Worm (Caenorhabditis elegans) whole organism, late embryonic: ENCODE results near the gene C28D4.18.

ENCODE experiments used
- C38D4.7 ChIP-seq: fragments of 200-800 bp; sonication (Bioruptor generic); optimal IDR thresholded peaks from 2 replicates; lab custom pipeline; 2018; ENCODE audit warnings: mild to moderate bottlenecking, missing genetic modification characterization, moderate library complexity, missing compliant biosample characterization
- F13H6.1 ChIP-seq: sonication (generic microtip); optimal IDR thresholded peaks from 2 replicates; lab custom pipeline; 2016; ENCODE audit warnings: missing genetic modification characterization, missing compliant biosample characterization
- ahr-1 ChIP-seq: sonication (generic microtip); optimal IDR thresholded peaks from 2 replicates; lab custom pipeline; 2016; ENCODE audit warnings: missing genetic modification characterization, missing compliant biosample characterization
- ceh-14 ChIP-seq: sonication (generic microtip); optimal IDR thresholded peaks from 2 replicates; lab custom pipeline; 2016; ENCODE audit warnings: missing genotype, missing genetic modification characterization, missing compliant biosample characterization
- ceh-18 ChIP-seq: sonication (generic microtip); optimal IDR thresholded peaks from 2 replicates; lab custom pipeline; 2016; ENCODE audit warnings: missing genetic modification characterization, missing compliant biosample characterization
- ceh-19 ChIP-seq: fragments of 200-800 bp; sonication (Bioruptor generic); optimal IDR thresholded peaks from 2 replicates; lab custom pipeline; 2018; ENCODE audit warnings: mild to moderate bottlenecking, missing genetic modification characterization, missing compliant biosample characterization
- ceh-2 ChIP-seq: sonication (generic microtip); optimal IDR thresholded peaks from 2 replicates; lab custom pipeline; 2016; ENCODE audit warnings: missing genotype, missing genetic modification characterization, missing compliant biosample characterization
- ceh-22 ChIP-seq: sonication (generic microtip); optimal IDR thresholded peaks from 2 replicates; lab custom pipeline; 2017; ENCODE audit warnings: missing biosample characterization, missing genetic modification characterization
- ceh-31 ChIP-seq: sonication (generic microtip); optimal IDR thresholded peaks from 2 replicates; lab custom pipeline; 2016; ENCODE audit warnings: missing genetic modification characterization, missing compliant biosample characterization
- ceh-34 ChIP-seq: sonication (generic microtip); optimal IDR thresholded peaks from 2 replicates; lab custom pipeline; 2016; ENCODE audit warnings: mild to moderate bottlenecking, missing genetic modification characterization, missing compliant biosample characterization
- ceh-9 ChIP-seq: sonication (generic microtip); optimal IDR thresholded peaks from 2 replicates; lab custom pipeline; 2016; ENCODE audit warnings: mild to moderate bottlenecking, missing genetic modification characterization, inconsistent platforms, missing compliant biosample characterization
- dve-1 ChIP-seq: sonication (generic microtip); optimal IDR thresholded peaks from 2 replicates; lab custom pipeline; 2017; ENCODE audit warnings: antibody characterized with exemption, mild to moderate bottlenecking, missing genetic modification characterization, missing compliant biosample characterization
- elt-2 ChIP-seq: sonication (generic microtip); optimal IDR thresholded peaks from 2 replicates; lab custom pipeline; 2016; ENCODE audit warnings: missing genetic modification reagents, missing genetic modification characterization, missing compliant biosample characterization
- ets-4 ChIP-seq: sonication (generic microtip); optimal IDR thresholded peaks from 2 replicates; lab custom pipeline; 2016; ENCODE audit warnings: missing genetic modification characterization, missing compliant biosample characterization
- fax-1 ChIP-seq: sonication (generic microtip); optimal IDR thresholded peaks from 2 replicates; lab custom pipeline; 2016; ENCODE audit warnings: missing genotype, missing genetic modification characterization, missing compliant biosample characterization
- gmeb-2 ChIP-seq: sonication (generic microtip); optimal IDR thresholded peaks from 2 replicates; lab custom pipeline; 2016; ENCODE audit warnings: missing genetic modification characterization, inconsistent platforms, missing compliant biosample characterization
- hlh-30 ChIP-seq: sonication (generic microtip); optimal IDR thresholded peaks from 2 replicates; lab custom pipeline; 2017; ENCODE audit warnings: antibody characterized with exemption, missing genetic modification characterization, missing compliant biosample characterization; ENCODE audit not compliant: insufficient read depth
- hlh-8 ChIP-seq: sonication (generic microtip); optimal IDR thresholded peaks from 2 replicates; lab custom pipeline; 2016; ENCODE audit warnings: missing genotype, missing genetic modification characterization, missing compliant biosample characterization
- lim-6 ChIP-seq: sonication (generic microtip); optimal IDR thresholded peaks from 2 replicates; lab custom pipeline; 2016; ENCODE audit warnings: missing genetic modification characterization, missing compliant biosample characterization
- lin-11 ChIP-seq: fragments of 200-800 bp; sonication (Bioruptor generic); optimal IDR thresholded peaks from 2 replicates; lab custom pipeline; 2018; ENCODE audit warnings: mild to moderate bottlenecking, missing genetic modification characterization, missing compliant biosample characterization
- nhr-11 ChIP-seq: fragments of 150-350 bp; optimal IDR thresholded peaks from 2 replicates; lab custom pipeline; 2014; ENCODE audit warnings: missing biosample characterization, missing genetic modification characterization
- odd-2 ChIP-seq: sonication (generic microtip); optimal IDR thresholded peaks from 2 replicates; lab custom pipeline; 2017; ENCODE audit warnings: antibody characterized with exemption, mild to moderate bottlenecking, missing genetic modification characterization, missing compliant biosample characterization
- pat-9 ChIP-seq: fragments of 200-800 bp; sonication (Bioruptor generic); optimal IDR thresholded peaks from 2 replicates; lab custom pipeline; 2018; ENCODE audit warnings: mild to moderate bottlenecking, missing genetic modification characterization, moderate library complexity, missing compliant biosample characterization
- syd-9 ChIP-seq: sonication (generic microtip); optimal IDR thresholded peaks from 2 replicates; lab custom pipeline; 2016; ENCODE audit warnings: mild to moderate bottlenecking, missing genetic modification characterization, moderate library complexity, missing compliant biosample characterization
- ttx-3 ChIP-seq: sonication (generic microtip); optimal IDR thresholded peaks from 2 replicates; lab custom pipeline; 2016; ENCODE audit warnings: missing genetic modification reagents, missing genetic modification characterization, missing compliant biosample characterization
- unc-42 ChIP-seq: sonication (generic microtip); optimal IDR thresholded peaks from 2 replicates; lab custom pipeline; 2016; ENCODE audit warnings: missing genotype, missing genetic modification characterization, missing compliant biosample characterization
- zip-5 ChIP-seq: sonication (generic microtip); optimal IDR thresholded peaks from 2 replicates; lab custom pipeline; 2016; ENCODE audit warnings: missing genetic modification characterization, missing compliant biosample characterization

C28D4.18 gene

ce11 chrIV:9724948-9725347 lies at the start of gene C28D4.18, which contains the start of gene nhr-138:
C28D4.18 (plus strand) TSS chrIV:9725280.
nhr-138 (plus strand) TSS chrIV:9725251.
- TF ChIP-seq gmeb-2 (tag; lab: Kevin White, UChicago), result no peak
- no peak for TF ChIP-seq ceh-14 (tag; lab: Kevin White, UChicago)
- no peak for TF ChIP-seq lin-11 (tag; lab: Kevin White, UChicago)

ce11 chrIV:9675572-9675971 lies 49.5 kb upstream of the C28D4.18 start, which contains the start of gene nhr-34:
nhr-34 (minus strand) TSS chrIV:9675672.
- TF ChIP-seq fax-1 (tag; lab: Kevin White, UChicago), result no peak
- no peak for TF ChIP-seq ceh-19 (GFP tag; lab: Kevin White, UChicago)
- TF ChIP-seq unc-42 (tag; lab: Kevin White, UChicago), result peak; percentile 14
- TF ChIP-seq ceh-31 (tag; lab: Kevin White, UChicago), result no peak
- TF ChIP-seq ets-4 (tag; lab: Kevin White, UChicago), result no peak

ce11 chrIV:9676535-9676934 lies 48.5 kb upstream of the C28D4.18 start:
- TF ChIP-seq elt-2 (tag; lab: Kevin White, UChicago) (peak; percentile 34), ceh-34 (tag; lab: Kevin White, UChicago) (no peak)

- TF ChIP-seq lim-6, result no peak
- peak; percentile 45 for TF ChIP-seq hlh-30 (tag; lab: Kevin White, UChicago)
- no peak for TF ChIP-seq odd-2
- peak; percentile 7 for TF ChIP-seq ceh-18 (tag; lab: Kevin White, UChicago)
- TF ChIP-seq ceh-31 (tag; lab: Kevin White, UChicago), result peak; percentile 53
- peak; percentile 71 for TF ChIP-seq elt-2 (tag; lab: Kevin White, UChicago)
- TF ChIP-seq unc-42 (tag; lab: Kevin White, UChicago), result peak; percentile 88
- TF ChIP-seq syd-9 (tag; lab: Kevin White, UChicago), result no peak
Measured at ce11 chrIV:9677226-9677992, 47.7 kb upstream of the C28D4.18 start.

- TF ChIP-seq syd-9 (tag; lab: Kevin White, UChicago) (no peak), dve-1 (no peak)
Measured at ce11 chrIV:9678007-9678406, 47.1 kb upstream of the C28D4.18 start.

- TF ChIP-seq ceh-34 (tag; lab: Kevin White, UChicago) (no peak), elt-2 (tag; lab: Kevin White, UChicago) (peak; percentile 86)
Measured at ce11 chrIV:9679296-9679695, 45.8 kb upstream of the C28D4.18 start.

ce11 chrIV:9680841-9681240 lies 44.2 kb upstream of the C28D4.18 start, which contains the start of gene ins-8:
ins-8 (minus strand) TSS chrIV:9680941.
- TF ChIP-seq C38D4.7 (GFP tag; lab: Kevin White, UChicago) (no peak), ttx-3 (tag; lab: Kevin White, UChicago) (no peak), pat-9 (tag; lab: Kevin White, UChicago) (no peak), ahr-1 (tag; lab: Kevin White, UChicago) (no peak), gmeb-2 (tag; lab: Kevin White, UChicago) (no peak), ceh-9 (no peak), hlh-8 (tag; lab: Kevin White, UChicago) (no peak), ceh-34 (tag; lab: Kevin White, UChicago) (no peak), ceh-22 (tag; lab: Kevin White, UChicago) (no peak), F13H6.1 (no peak), nhr-11 (tag; lab: Kevin White, UChicago) (no peak), ceh-31 (tag; lab: Kevin White, UChicago) (no peak), zip-5 (no peak), ceh-2 (tag; lab: Kevin White, UChicago) (no peak), hlh-30 (tag; lab: Kevin White, UChicago) (no peak)
